Fruit fly (Drosophila melanogaster): ENCODE results near the gene CG9471.

DNA sequence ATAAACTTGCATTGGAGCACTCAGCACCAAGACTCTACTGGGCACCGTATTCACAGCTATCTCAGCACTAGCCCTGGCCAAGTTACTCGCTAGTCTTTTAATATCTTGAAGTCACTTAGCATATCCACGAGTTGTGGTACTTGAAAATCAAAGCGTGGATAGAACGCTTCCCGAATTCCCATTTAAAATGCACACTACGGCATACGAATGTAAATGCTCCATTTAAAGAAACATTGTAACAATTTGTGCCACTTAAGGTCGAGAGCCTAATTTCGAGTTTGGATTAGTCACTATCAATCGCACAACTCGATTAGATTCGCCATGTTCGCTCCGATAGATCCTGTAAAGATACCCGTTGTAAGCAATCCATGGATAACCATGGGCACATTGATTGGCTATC lies 42.5 kb upstream of the CG9471 start, which contains the start of gene eloF:
- TF ChIP-seq CG1621 (tag; optimal IDR thresholded peaks at IDR 0.05) (no peak), Lpt (GFP tag; optimal IDR thresholded peaks at IDR 0.05) (no peak), vri (GFP tag; optimal IDR thresholded peaks at IDR 0.05) (no peak), CG11762 (GFP tag; optimal IDR thresholded peaks at IDR 0.05; ENCODE audit: insufficient read depth) (no peak), Hr4 (GFP tag; optimal IDR thresholded peaks at IDR 0.05) (no peak), ss (GFP tag; optimal IDR thresholded peaks at IDR 0.05) (no peak), CG7368 (GFP tag; optimal IDR thresholded peaks at IDR 0.05) (no peak), CG11294 (GFP tag; IDR thresholded peaks at IDR 0.05) (no peak)

Measured in whole organism, prepupa.